Worm (Caenorhabditis elegans) whole organism, L1 larva: ENCODE data around the gene clec-8.

Experiments
- ama-1 ChIP-seq: fragments of 150-350 bp; optimal IDR thresholded peaks from 2 replicates; lab custom pipeline; 2014
- elt-2 ChIP-seq: sonication (generic microtip); optimal IDR thresholded peaks from 2 replicates; lab custom pipeline; 2016; ENCODE audit warnings: missing genetic modification characterization, mild to moderate bottlenecking, inconsistent platforms, missing compliant biosample characterization, missing genetic modification reagents
- fos-1 ChIP-seq: fragments of 150-350 bp; optimal IDR thresholded peaks from 2 replicates; lab custom pipeline; 2014; ENCODE audit warnings: missing biosample characterization, missing genetic modification characterization
- mab-9 ChIP-seq: fragments of 200-800 bp; sonication (Bioruptor generic); IDR thresholded peaks from 2 replicates; pipeline ENCODE4 v1.3.6; 2022; ENCODE audit warnings: missing genetic modification reagents, missing genetic modification characterization, missing compliant biosample characterization
- tbx-2 ChIP-seq: sonication (generic microtip); optimal IDR thresholded peaks from 2 replicates; lab custom pipeline; 2016; ENCODE audit warnings: missing genetic modification characterization, missing compliant biosample characterization
- unc-130 ChIP-seq: fragments of 150-350 bp; optimal IDR thresholded peaks from 2 replicates; lab custom pipeline; 2017; ENCODE audit warnings: missing biosample characterization, missing genetic modification characterization, inconsistent platforms
- ztf-4 ChIP-seq: fragments of 150-350 bp; optimal IDR thresholded peaks from 2 replicates; lab custom pipeline; 2014; ENCODE audit warnings: missing biosample characterization, missing genetic modification characterization

- TF ChIP-seq elt-2 (tag; lab: Kevin White, UChicago): no peak
- TF ChIP-seq fos-1: no peak
- no peak for TF ChIP-seq unc-130 (tag; lab: Kevin White, UChicago)
- TF ChIP-seq mab-9: no peak
- TF ChIP-seq ztf-4: no peak
- TF ChIP-seq tbx-2 (tag; lab: Kevin White, UChicago): no peak
- no peak for TF ChIP-seq ama-1 (lab: Kevin White, UChicago)
Measured at ce11 chrII:12612218-12612617, 34.4 kb upstream of the clec-8 start, which contains the start of gene nspe-4.
